Fruit fly (Drosophila melanogaster): Measurements from ENCODE around the gene Sirt1.

Gene Sirt1

dm6 chr2L:13145035-13145683 is 20.2 kb upstream of the Sirt1 start (continued):
- TF ChIP-seq Antp (GFP tag; optimal IDR thresholded peaks at IDR 0.05), result peak; percentile 74
- peak; percentile 77; the same call in 2 of the 3 replicates for TF ChIP-seq so (GFP tag; IDR thresholded peaks at IDR 0.05)
- TF ChIP-seq CG12071 (GFP tag; optimal IDR thresholded peaks at IDR 0.05), result peak; percentile 69
- TF ChIP-seq Ptx1 (GFP tag; IDR thresholded peaks at IDR 0.05), result peak; percentile 88
- TF ChIP-seq CG12391 (tag; optimal IDR thresholded peaks at IDR 0.05), result no peak
- peak; percentile 75 for TF ChIP-seq BtbVII (GFP tag; optimal IDR thresholded peaks at IDR 0.05)
- TF ChIP-seq CG9817 (tag; optimal IDR thresholded peaks at IDR 0.05), result peak; percentile 79
- TF ChIP-seq CG1792 (GFP tag; optimal IDR thresholded peaks at IDR 0.05), result peak; percentile 69
- TF ChIP-seq CG3995 (GFP tag; optimal IDR thresholded peaks at IDR 0.05), result peak; percentile 29
- TF ChIP-seq CG12744 (GFP tag; optimal IDR thresholded peaks at IDR 0.05), result peak; percentile 71
- TF ChIP-seq pfk (GFP tag; optimal IDR thresholded peaks at IDR 0.05), result no peak
- no peak for TF ChIP-seq CG13287 (GFP tag; IDR thresholded peaks at IDR 0.05; ENCODE audit: partially characterized antibody)
- peak; percentile 82 for TF ChIP-seq D19B (GFP tag; optimal IDR thresholded peaks at IDR 0.05)
- TF ChIP-seq ATbp (GFP tag; optimal IDR thresholded peaks at IDR 0.05), result peak; percentile 10
- peak; percentile 87 for TF ChIP-seq CoRest (tag; optimal IDR thresholded peaks at IDR 0.05)
- TF ChIP-seq CG1603 (tag; optimal IDR thresholded peaks at IDR 0.05), result peak; percentile 21
- peak; percentile 58 for TF ChIP-seq Asciz (GFP tag; optimal IDR thresholded peaks at IDR 0.05)
- peak; percentile 59 for TF ChIP-seq fu2 (GFP tag; optimal IDR thresholded peaks at IDR 0.05)
- TF ChIP-seq tna (GFP tag; IDR thresholded peaks at IDR 0.05; ENCODE audit: partially characterized antibody), result no peak
- TF ChIP-seq CG10366 (GFP tag; IDR thresholded peaks at IDR 0.05), result peak; percentile 69
- peak; percentile 64 for TF ChIP-seq CG18764 (GFP tag; optimal IDR thresholded peaks at IDR 0.05)
- TF ChIP-seq Jarid2 (GFP tag; optimal IDR thresholded peaks at IDR 0.05), result peak; percentile 31
- TF ChIP-seq dysf (GFP tag; IDR thresholded peaks at IDR 0.05), result peak; percentile 93
- peak; percentile 61 for TF ChIP-seq fd96Cb (tag; optimal IDR thresholded peaks at IDR 0.05)
- peak; percentile 24 for TF ChIP-seq ftz-f1 (GFP tag; optimal IDR thresholded peaks at IDR 0.05)
- TF ChIP-seq nau (GFP tag; optimal IDR thresholded peaks at IDR 0.05), result peak; percentile 48
- TF ChIP-seq prd (optimal IDR thresholded peaks at IDR 0.05), result no peak
- TF ChIP-seq prd (GFP tag; IDR thresholded peaks at IDR 0.05), result peak; percentile 82
- peak; percentile 87 for TF ChIP-seq Ets65A (GFP tag)
- TF ChIP-seq shn (GFP tag; optimal IDR thresholded peaks at IDR 0.05), result peak; percentile 26
- no peak for TF ChIP-seq Hr39 (optimal IDR thresholded peaks at IDR 0.05)
- peak; percentile 90 for TF ChIP-seq CG13624 (GFP tag; optimal IDR thresholded peaks at IDR 0.05)
- peak; percentile 58 for TF ChIP-seq CG4820 (GFP tag; optimal IDR thresholded peaks at IDR 0.05)
- no peak for TF ChIP-seq CG4360 (GFP tag; IDR thresholded peaks at IDR 0.05)
- peak in 1 of 2 experiments; percentile 34 for TF ChIP-seq bsh (GFP tag; optimal IDR thresholded peaks at IDR 0.05)
- peak; percentile 47 for TF ChIP-seq Mes4 (GFP tag; optimal IDR thresholded peaks at IDR 0.05)
- TF ChIP-seq CG3407 (GFP tag; optimal IDR thresholded peaks at IDR 0.05), result no peak
- TF ChIP-seq disco-r (GFP tag; optimal IDR thresholded peaks at IDR 0.05), result peak; percentile 56
- peak; percentile 77 for TF ChIP-seq CG8924 (tag; optimal IDR thresholded peaks at IDR 0.05)
- peak; percentile 77 for TF ChIP-seq CG10209 (GFP tag; optimal IDR thresholded peaks at IDR 0.05)
- TF ChIP-seq hb (GFP tag; IDR thresholded peaks at IDR 0.05; ENCODE audit: partially characterized antibody), result no peak
- no peak for TF ChIP-seq Awh (GFP tag; IDR thresholded peaks at IDR 0.05)
- TF ChIP-seq CG17829 (tag; optimal IDR thresholded peaks at IDR 0.05), result peak; percentile 64
- TF ChIP-seq Med (GFP tag), result peak; percentile 95
- no peak for TF ChIP-seq sr (GFP tag; IDR thresholded peaks at IDR 0.05)
- TF ChIP-seq CG3726 (GFP tag; IDR thresholded peaks at IDR 0.05), result 0 out of 3 replicates have a peak, but pooled peaks have one; percentile 40
- TF ChIP-seq CG13424 (tag; optimal IDR thresholded peaks at IDR 0.05), result peak; percentile 73
- no peak for TF ChIP-seq CG33557 (GFP tag; optimal IDR thresholded peaks at IDR 0.05)
- peak; percentile 76 for TF ChIP-seq ttk (GFP tag; IDR thresholded peaks at IDR 0.05)
- 0 out of 2 replicates have a peak, but pooled peaks have one; percentile 39 for TF ChIP-seq Taf1 (GFP tag; IDR thresholded peaks at IDR 0.05)

Data from whole organism, embryonic.